Worm (Caenorhabditis elegans) whole organism, L2 larva: Measurements from ENCODE around the gene fipr-6.
A peak's percentile ranks its signal among the peaks of the same experiment; 100 is the strongest.

Experiments used
- C34F6.9 ChIP-seq: fragments of 150-350 bp; optimal IDR thresholded peaks from 2 replicates; lab custom pipeline; 2014; ENCODE audit warnings: missing biosample characterization, missing genetic modification characterization
- F13H6.1 ChIP-seq: sonication (generic microtip); optimal IDR thresholded peaks from 2 replicates; lab custom pipeline; 2016; ENCODE audit warnings: missing genetic modification characterization, missing compliant biosample characterization
- Y55F3AM.14 ChIP-seq: fragments of 200-800 bp; sonication (Bioruptor generic); optimal IDR thresholded peaks from 2 replicates; lab custom pipeline; 2018; ENCODE audit warnings: mild to moderate bottlenecking, missing genetic modification characterization, missing compliant biosample characterization
- ZK546.5 ChIP-seq: sonication (generic microtip); optimal IDR thresholded peaks from 2 replicates; lab custom pipeline; 2017; ENCODE audit warnings: missing biosample characterization, missing genetic modification characterization
- alr-1 ChIP-seq: fragments of 150-350 bp; optimal IDR thresholded peaks from 2 replicates; lab custom pipeline; 2014; ENCODE audit warnings: missing biosample characterization, missing genetic modification characterization
- aly-2 ChIP-seq: fragments of 150-350 bp; optimal IDR thresholded peaks from 2 replicates; lab custom pipeline; 2014; ENCODE audit warnings: missing biosample characterization, missing genetic modification characterization
- ama-1 ChIP-seq: fragments of 150-350 bp; optimal IDR thresholded peaks from 2 replicates; lab custom pipeline; 2018; ENCODE audit warnings: inconsistent platforms
- blmp-1 ChIP-seq: sonication (generic microtip); optimal IDR thresholded peaks from 2 replicates; lab custom pipeline; 2017; ENCODE audit warnings: missing genetic modification characterization, mild to moderate bottlenecking, missing compliant biosample characterization, antibody characterized with exemption, moderate library complexity; ENCODE audit not compliant: insufficient read depth
- ceh-16 ChIP-seq: fragments of 150-350 bp; optimal IDR thresholded peaks from 2 replicates; lab custom pipeline; 2014; ENCODE audit warnings: missing biosample characterization, missing genetic modification characterization
- crh-2 ChIP-seq: sonication (generic microtip); optimal IDR thresholded peaks from 2 replicates; lab custom pipeline; 2017; ENCODE audit warnings: missing biosample characterization, missing genetic modification characterization
- dmd-4 ChIP-seq: sonication (generic microtip); optimal IDR thresholded peaks from 2 replicates; lab custom pipeline; 2017; ENCODE audit warnings: missing biosample characterization, missing genetic modification characterization
- egl-27 ChIP-seq: sonication (generic microtip); optimal IDR thresholded peaks from 3 replicates; lab custom pipeline; 2017; ENCODE audit warnings: missing biosample characterization, missing genetic modification reagents, missing genetic modification characterization
- elt-1 ChIP-seq: fragments of 150-350 bp; optimal IDR thresholded peaks from 2 replicates; lab custom pipeline; 2014; ENCODE audit warnings: missing biosample characterization, missing genetic modification characterization
- fos-1 ChIP-seq: fragments of 150-350 bp; optimal IDR thresholded peaks from 2 replicates; lab custom pipeline; 2014; ENCODE audit warnings: missing biosample characterization, missing genetic modification characterization
- gmeb-1 ChIP-seq: fragments of 150-350 bp; optimal IDR thresholded peaks from 2 replicates; lab custom pipeline; 2014; ENCODE audit warnings: missing biosample characterization, missing genetic modification characterization
- lin-11 ChIP-seq: fragments of 150-350 bp; sonication (generic microtip); optimal IDR thresholded peaks from 2 replicates; lab custom pipeline; 2014; ENCODE audit warnings: missing biosample characterization, missing genetic modification characterization, inconsistent platforms, mixed read lengths
- lin-13 ChIP-seq: fragments of 150-350 bp; optimal IDR thresholded peaks from 2 replicates; lab custom pipeline; 2014; ENCODE audit warnings: missing biosample characterization, missing genetic modification reagents, missing genetic modification characterization
- lin-39 ChIP-seq: fragments of 150-350 bp; optimal IDR thresholded peaks from 2 replicates; lab custom pipeline; 2014; ENCODE audit warnings: missing biosample characterization, missing genetic modification reagents, missing genetic modification characterization
- lsy-2 ChIP-seq, 2 experiments: fragments of 150-350 bp in 1 of 2; sonication (generic microtip) in 1 of 2; optimal IDR thresholded peaks; 2 replicates each; lab custom pipeline; 2014 to 2017; ENCODE audit warnings: missing biosample characterization in 2 of 2, missing genetic modification characterization in 2 of 2
- mab-5 ChIP-seq: fragments of 150-350 bp; optimal IDR thresholded peaks from 2 replicates; lab custom pipeline; 2014; ENCODE audit warnings: missing biosample characterization, missing genetic modification characterization
- mbf-1 ChIP-seq: sonication (generic microtip); optimal IDR thresholded peaks from 2 replicates; lab custom pipeline; 2017; ENCODE audit warnings: missing biosample characterization, missing genetic modification characterization
- mdl-1 ChIP-seq, 2 experiments: fragments of 150-350 bp in 1 of 2; sonication (generic microtip) in 1 of 2; optimal IDR thresholded peaks; 2 replicates each; lab custom pipeline; 2017; ENCODE audit warnings: missing biosample characterization in 2 of 2, missing genetic modification characterization in 2 of 2
- nhr-10 ChIP-seq: sonication (generic microtip); optimal IDR thresholded peaks from 2 replicates; lab custom pipeline; 2017; ENCODE audit warnings: missing biosample characterization, missing genetic modification characterization
- nhr-11 ChIP-seq: fragments of 150-350 bp; optimal IDR thresholded peaks from 2 replicates; lab custom pipeline; 2014; ENCODE audit warnings: missing biosample characterization, missing genetic modification characterization
- nhr-12 ChIP-seq: fragments of 150-350 bp; optimal IDR thresholded peaks from 2 replicates; lab custom pipeline; 2014; ENCODE audit warnings: missing biosample characterization, missing genetic modification characterization
- nhr-129 ChIP-seq: fragments of 150-350 bp; optimal IDR thresholded peaks from 2 replicates; lab custom pipeline; 2014; ENCODE audit warnings: missing biosample characterization, missing genetic modification characterization
- nhr-21 ChIP-seq: fragments of 150-350 bp; optimal IDR thresholded peaks from 2 replicates; lab custom pipeline; 2014; ENCODE audit warnings: missing biosample characterization, missing genetic modification characterization
- nhr-237 ChIP-seq: fragments of 150-350 bp; optimal IDR thresholded peaks from 2 replicates; lab custom pipeline; 2014; ENCODE audit warnings: missing biosample characterization, missing genetic modification characterization
- nhr-6 ChIP-seq: fragments of 150-350 bp; optimal IDR thresholded peaks from 2 replicates; lab custom pipeline; 2014; ENCODE audit warnings: missing biosample characterization, missing genetic modification characterization
- nhr-77 ChIP-seq: fragments of 150-350 bp; optimal IDR thresholded peaks from 2 replicates; lab custom pipeline; 2014; ENCODE audit warnings: missing biosample characterization, missing genetic modification characterization
- peb-1 ChIP-seq: fragments of 150-350 bp; optimal IDR thresholded peaks from 2 replicates; lab custom pipeline; 2014; ENCODE audit warnings: missing biosample characterization, missing genetic modification characterization
- sem-4 ChIP-seq: fragments of 150-350 bp; optimal IDR thresholded peaks from 2 replicates; lab custom pipeline; 2014; ENCODE audit warnings: missing biosample characterization, missing genetic modification reagents, missing genetic modification characterization
- sma-3 ChIP-seq: sonication (generic microtip); optimal IDR thresholded peaks from 2 replicates; lab custom pipeline; 2016; ENCODE audit warnings: missing genetic modification reagents, missing genetic modification characterization, missing compliant biosample characterization
- sma-9 ChIP-seq, 2 experiments: fragments of 150-350 bp in 1 of 2; sonication (generic microtip) in 1 of 2; optimal IDR thresholded peaks; 2 replicates each; lab custom pipeline; 2014 to 2016; ENCODE audit warnings: missing genetic modification characterization in 2 of 2, mild to moderate bottlenecking in 1 of 2, missing biosample characterization in 1 of 2, missing compliant biosample characterization in 1 of 2, missing genetic modification reagents in 1 of 2, moderate library complexity in 1 of 2
- snpc-4 ChIP-seq: fragments of 150-350 bp; optimal IDR thresholded peaks from 2 replicates; lab custom pipeline; 2014; ENCODE audit warnings: missing biosample characterization, missing genetic modification characterization
- unc-55 ChIP-seq: fragments of 150-350 bp; sonication (generic microtip); optimal IDR thresholded peaks from 3 replicates; lab custom pipeline; 2014; ENCODE audit warnings: missing biosample characterization, missing genetic modification reagents, missing genetic modification characterization
- unc-62 ChIP-seq: fragments of 150-350 bp; optimal IDR thresholded peaks from 2 replicates; lab custom pipeline; 2014; ENCODE audit warnings: missing biosample characterization, missing genetic modification reagents, missing genetic modification characterization
- zag-1 ChIP-seq: fragments of 150-350 bp; optimal IDR thresholded peaks from 2 replicates; lab custom pipeline; 2014; ENCODE audit warnings: missing biosample characterization, missing genetic modification characterization
- ztf-1 ChIP-seq: fragments of 200-800 bp; sonication (Bioruptor generic); conservative IDR thresholded peaks from 2 replicates; pipeline ENCODE4 v1.3.6; 2022; ENCODE audit warnings: missing genetic modification characterization, missing compliant biosample characterization
- ztf-11 ChIP-seq: sonication (generic microtip); optimal IDR thresholded peaks from 2 replicates; lab custom pipeline; 2017; ENCODE audit warnings: missing biosample characterization, missing genetic modification characterization
- ztf-4 ChIP-seq: fragments of 150-350 bp; optimal IDR thresholded peaks from 2 replicates; lab custom pipeline; 2014; ENCODE audit warnings: missing biosample characterization, missing genetic modification characterization

The fipr-6 gene

DNA sequence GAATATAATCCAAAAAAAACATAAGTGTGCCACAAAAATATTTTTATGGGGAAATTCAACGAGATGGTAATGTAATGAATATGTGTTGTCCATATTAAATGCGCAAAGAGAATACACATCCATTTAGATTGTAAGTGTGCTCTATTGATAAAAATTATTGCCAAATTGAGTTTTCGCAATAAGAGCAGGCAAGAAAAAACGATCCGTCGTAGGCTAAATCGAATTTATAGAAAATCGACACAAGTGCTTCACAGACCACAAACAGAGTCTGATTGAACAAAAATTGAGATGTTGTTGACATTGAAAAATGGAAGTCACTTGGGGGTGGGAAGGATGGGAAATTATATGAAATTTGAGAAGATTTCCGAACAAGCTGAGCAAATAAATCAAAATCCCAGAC lies 34.0 kb downstream of the fipr-6 start:
- TF ChIP-seq aly-2 (no peak), ama-1 (lab: Kevin White, UChicago) (no peak), nhr-11 (tag; lab: Kevin White, UChicago) (no peak), peb-1 (no peak), crh-2 (tag; lab: Kevin White, UChicago) (no peak), zag-1 (tag; lab: Kevin White, UChicago) (no peak), nhr-10 (tag; lab: Kevin White, UChicago) (no peak), fos-1 (tag; lab: Kevin White, UChicago) (no peak), gmeb-1 (tag; lab: Kevin White, UChicago) (no peak), ztf-11 (tag; lab: Kevin White, UChicago) (no peak), nhr-129 (no peak), sma-3 (GFP tag; lab: Kevin White, UChicago) (no peak), nhr-6 (no peak), nhr-77 (no peak)

DNA sequence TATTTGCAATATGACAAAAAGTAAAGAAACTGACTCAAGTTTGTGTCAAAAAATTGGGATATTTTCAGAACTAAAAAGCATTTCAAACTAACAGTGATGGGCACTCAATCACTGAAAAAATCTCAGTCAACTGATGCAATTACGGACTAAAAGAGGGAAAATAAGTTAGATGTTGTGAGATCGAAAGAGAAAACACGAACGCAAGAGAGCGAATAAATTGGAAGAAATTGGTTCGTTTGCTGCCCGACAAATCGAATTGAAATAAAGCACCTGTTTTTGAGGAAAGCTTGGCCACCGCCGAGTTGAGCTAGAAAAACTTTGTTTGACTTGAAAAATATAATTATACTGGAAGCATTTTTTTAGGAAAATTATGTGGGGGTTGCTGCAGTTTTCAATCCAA lies 35.0 kb downstream of the fipr-6 start:
- TF ChIP-seq nhr-12 (tag; lab: Kevin White, UChicago) (no peak), sem-4 (tag; lab: Kevin White, UChicago) (no peak)
- TF ChIP-seq, all 48 proteins: peak for 0

DNA sequence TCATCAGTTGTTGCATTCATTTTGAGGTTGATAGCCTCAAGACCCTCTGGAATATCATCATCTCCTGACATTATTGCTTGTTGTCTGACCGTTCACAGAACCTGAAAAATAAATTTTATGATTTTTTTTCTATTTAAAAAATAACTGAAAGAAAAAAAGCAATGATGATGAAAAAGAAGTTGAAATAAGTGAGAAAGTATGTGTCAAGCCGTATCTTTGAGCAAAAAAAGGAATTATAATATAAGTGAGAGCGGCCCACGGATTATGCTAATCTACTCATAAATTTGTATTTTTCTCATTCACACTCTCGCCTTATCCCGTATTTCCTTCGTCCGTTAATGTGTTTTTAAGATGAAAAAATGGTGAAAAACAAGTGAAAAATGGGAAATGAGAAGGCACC lies 39.2 kb downstream of the fipr-6 start, which contains the start of gene ric-4:
Gene ric-4, minus strand, starts transcription at position 101 of the 400 bp plus-strand sequence.
- TF ChIP-seq dmd-4 (no peak), lin-11 (tag; lab: Kevin White, UChicago) (no peak), nhr-21 (tag; lab: Kevin White, UChicago) (no peak), blmp-1 (tag; lab: Kevin White, UChicago) (no peak), lin-39 (no peak), unc-62 (no peak), ztf-4 (no peak), lin-13 (GFP tag; lab: Kevin White, UChicago) (no peak), nhr-12 (tag; lab: Kevin White, UChicago) (no peak), peb-1 (no peak), C34F6.9 (tag; lab: Kevin White, UChicago) (no peak), ama-1 (lab: Kevin White, UChicago) (no peak)

ce11 chrV:10273837-10274236 lies 42.8 kb downstream of the fipr-6 start:
- TF ChIP-seq lsy-2 (tag; optimal IDR thresholded peaks at IDR 0.05; lab: Kevin White, UChicago) (peak in 1 of 2 experiments; percentile 67), nhr-129 (peak; percentile 73), nhr-21 (tag; lab: Kevin White, UChicago) (no peak), C34F6.9 (tag; lab: Kevin White, UChicago) (peak; percentile 78), egl-27 (tag; lab: Kevin White, UChicago) (peak; percentile 36), elt-1 (tag; lab: Kevin White, UChicago) (no peak), unc-62 (no peak), peb-1 (no peak), ama-1 (lab: Kevin White, UChicago) (no peak), zag-1 (tag; lab: Kevin White, UChicago) (peak; percentile 73), ztf-11 (tag; lab: Kevin White, UChicago) (no peak), ztf-1 (GFP tag; lab: Robert Waterston, UW) (no peak), lin-13 (GFP tag; lab: Kevin White, UChicago) (peak; percentile 40), ZK546.5 (no peak), mdl-1 (tag; optimal IDR thresholded peaks at IDR 0.05; lab: Kevin White, UChicago) (peak in 1 of 2 experiments; percentile 74), nhr-6 (peak; percentile 62), nhr-12 (tag; lab: Kevin White, UChicago) (no peak), mbf-1 (no peak), unc-55 (GFP tag; lab: Kevin White, UChicago) (peak; percentile 87), nhr-237 (tag; lab: Kevin White, UChicago) (no peak), lin-11 (tag; lab: Kevin White, UChicago) (peak; percentile 22), ztf-4 (peak; percentile 37), mab-5 (tag; lab: Kevin White, UChicago) (peak; percentile 14), fos-1 (tag; lab: Kevin White, UChicago) (no peak), F13H6.1 (peak; percentile 62), snpc-4 (peak; percentile 15), Y55F3AM.14 (GFP tag; lab: Kevin White, UChicago) (peak; percentile 25), crh-2 (tag; lab: Kevin White, UChicago) (peak; percentile 46), ceh-16 (tag; lab: Kevin White, UChicago) (no peak), alr-1 (tag; lab: Kevin White, UChicago) (peak; percentile 25), sma-9 (GFP tag; optimal IDR thresholded peaks at IDR 0.05; lab: Kevin White, UChicago) (peak; percentile 60), sma-9 (tag; optimal IDR thresholded peaks at IDR 0.05; lab: Kevin White, UChicago) (no peak)
